Fruit fly (Drosophila melanogaster) whole organism, embryonic: ENCODE data around the gene SppL.

ENCODE experiments used
- Aef1 ChIP-seq: fragments of 200-800 bp; sonication (Bioruptor generic); IDR thresholded peaks from 3 replicates; pipeline ENCODE4 v1.3.6; 2022; ENCODE audit warnings: missing biosample characterization, missing genetic modification characterization
- CG10209 ChIP-seq: fragments of 200-800 bp; sonication (Bioruptor generic); optimal IDR thresholded peaks from 3 replicates; lab custom pipeline; 2017; ENCODE audit warnings: missing biosample characterization, mild to moderate bottlenecking, missing genetic modification characterization, missing genetic modification reagents
- CG11247 ChIP-seq: fragments of 200-800 bp; sonication (Bioruptor generic); IDR thresholded peaks from 2 replicates; pipeline ENCODE4 v1.3.6; 2022; ENCODE audit warnings: missing biosample characterization, missing genetic modification characterization
- CG11456 ChIP-seq: fragments of 200-800 bp; sonication (Bioruptor generic); IDR thresholded peaks from 3 replicates; pipeline ENCODE4 v1.3.6; 2022; ENCODE audit warnings: missing biosample characterization, missing genetic modification characterization
- CG1233 ChIP-seq: fragments of 200-800 bp; sonication (Bioruptor generic); optimal IDR thresholded peaks from 4 replicates; lab custom pipeline; 2018; ENCODE audit warnings: missing biosample characterization, mild to moderate bottlenecking, missing genetic modification characterization
- CG12942 ChIP-seq: fragments of 200-800 bp; sonication (Bioruptor generic); optimal IDR thresholded peaks from 3 replicates; lab custom pipeline; 2016; ENCODE audit warnings: missing biosample characterization, missing genetic modification characterization
- CG13287 ChIP-seq: fragments of 200-800 bp; sonication (Bioruptor generic); IDR thresholded peaks from 2 replicates; pipeline ENCODE4 v1.3.6; 2022; ENCODE audit warnings: missing biosample characterization, missing genetic modification characterization; ENCODE audit not compliant: partially characterized antibody
- CG14710 ChIP-seq: fragments of 200-800 bp; sonication (Bioruptor generic); optimal IDR thresholded peaks from 3 replicates; lab custom pipeline; 2019; ENCODE audit warnings: missing biosample characterization, mild to moderate bottlenecking, missing genetic modification characterization, moderate library complexity
- CG14860 ChIP-seq: fragments of 200-800 bp; sonication (Bioruptor generic); IDR thresholded peaks from 3 replicates; pipeline ENCODE4 v1.3.6; 2022; ENCODE audit warnings: missing biosample characterization, missing genetic modification characterization; ENCODE audit not compliant: partially characterized antibody
- CG1529 ChIP-seq: fragments of 200-800 bp; sonication (Bioruptor generic); optimal IDR thresholded peaks from 3 replicates; lab custom pipeline; 2018; ENCODE audit warnings: missing biosample characterization, missing genetic modification characterization
- CG15514 ChIP-seq: fragments of 200-800 bp; sonication (Bioruptor generic); optimal IDR thresholded peaks from 3 replicates; lab custom pipeline; 2017; ENCODE audit warnings: missing biosample characterization, missing genetic modification characterization, mild to moderate bottlenecking, moderate library complexity, missing genetic modification reagents
- CG1647 ChIP-seq: fragments of 200-800 bp; sonication (Bioruptor generic); optimal IDR thresholded peaks from 3 replicates; lab custom pipeline; 2016; ENCODE audit warnings: missing biosample characterization, missing genetic modification characterization
- CG16813 ChIP-seq: fragments of 200-800 bp; sonication (Bioruptor generic); IDR thresholded peaks from 3 replicates; pipeline ENCODE4 v1.3.6; 2022; ENCODE audit warnings: missing biosample characterization, missing genetic modification characterization; ENCODE audit not compliant: partially characterized antibody
- CG17359 ChIP-seq: fragments of 200-800 bp; sonication (Bioruptor generic); optimal IDR thresholded peaks from 3 replicates; lab custom pipeline; 2018; ENCODE audit warnings: missing biosample characterization, mild to moderate bottlenecking, missing genetic modification characterization, moderate library complexity
- CG17829 ChIP-seq: fragments of 200-800 bp; optimal IDR thresholded peaks from 2 replicates; lab custom pipeline; 2019; ENCODE audit warnings: missing biosample characterization, mild to moderate bottlenecking, missing genetic modification characterization, moderate library complexity
- CG18262 ChIP-seq: fragments of 200-800 bp; optimal IDR thresholded peaks from 3 replicates; lab custom pipeline; 2019; ENCODE audit warnings: missing biosample characterization, mild to moderate bottlenecking, missing genetic modification characterization, moderate library complexity
- CG2129 ChIP-seq: fragments of 200-800 bp; sonication (Bioruptor generic); IDR thresholded peaks from 2 replicates; pipeline ENCODE4 v1.3.6; 2022; ENCODE audit warnings: missing biosample characterization, missing genetic modification characterization; ENCODE audit not compliant: partially characterized antibody
- CG30020 ChIP-seq: fragments of 200-800 bp; optimal IDR thresholded peaks from 2 replicates; lab custom pipeline; 2019; ENCODE audit warnings: missing biosample characterization, mild to moderate bottlenecking, missing genetic modification characterization, moderate library complexity
- CG30403 ChIP-seq: fragments of 200-800 bp; sonication (Bioruptor generic); optimal IDR thresholded peaks from 3 replicates; lab custom pipeline; 2016; ENCODE audit warnings: missing biosample characterization, missing genetic modification characterization
- CG43689 ChIP-seq: fragments of 200-800 bp; sonication (Bioruptor generic); IDR thresholded peaks from 2 replicates; pipeline ENCODE4 v1.3.6; 2022; ENCODE audit warnings: missing biosample characterization, missing genetic modification characterization
- CG4707 ChIP-seq: fragments of 200-800 bp; sonication (Bioruptor generic); optimal IDR thresholded peaks from 2 replicates; lab custom pipeline; 2018; ENCODE audit warnings: missing biosample characterization, mild to moderate bottlenecking, missing genetic modification characterization, moderate library complexity
- CG8478 ChIP-seq: fragments of >200 bp; optimal IDR thresholded peaks from 2 replicates; lab custom pipeline; 2018
- CrebB ChIP-seq: fragments of 200-800 bp; sonication (Bioruptor generic); optimal IDR thresholded peaks from 3 replicates; lab custom pipeline; 2018; ENCODE audit warnings: missing biosample characterization, mild to moderate bottlenecking, missing genetic modification characterization
- Doc3 ChIP-seq: fragments of 200-800 bp; sonication (Bioruptor generic); IDR thresholded peaks from 3 replicates; pipeline ENCODE4 v1.3.6; 2022; ENCODE audit warnings: missing biosample characterization, missing genetic modification characterization; ENCODE audit not compliant: partially characterized antibody
- ERR ChIP-seq: fragments of 200-800 bp; sonication (Bioruptor generic); optimal IDR thresholded peaks from 2 replicates; lab custom pipeline; 2016; ENCODE audit warnings: missing biosample characterization, missing genetic modification characterization
- Fer3 ChIP-seq: fragments of 200-800 bp; sonication (Bioruptor generic); optimal IDR thresholded peaks from 2 replicates; lab custom pipeline; 2018; ENCODE audit warnings: missing biosample characterization, mild to moderate bottlenecking, missing genetic modification characterization, moderate library complexity
- MESR4 ChIP-seq: fragments of 200-800 bp; sonication (Bioruptor generic); optimal IDR thresholded peaks from 2 replicates; lab custom pipeline; 2018; ENCODE audit warnings: missing biosample characterization, mild to moderate bottlenecking, missing genetic modification characterization, moderate library complexity
- Myb ChIP-seq: fragments of 200-800 bp; sonication (Bioruptor generic); optimal IDR thresholded peaks from 2 replicates; lab custom pipeline; 2016; ENCODE audit warnings: missing biosample characterization, missing genetic modification characterization
- Scr ChIP-seq: fragments of 200-800 bp; sonication (Bioruptor generic); IDR thresholded peaks from 2 replicates; pipeline ENCODE4 v1.3.6; 2022; ENCODE audit warnings: missing biosample characterization, missing genetic modification characterization; ENCODE audit not compliant: partially characterized antibody
- Sry-δ ChIP-seq: fragments of 200-800 bp; sonication (Bioruptor generic); optimal IDR thresholded peaks from 2 replicates; lab custom pipeline; 2016; ENCODE audit warnings: missing biosample characterization, missing genetic modification characterization
- Stat92E ChIP-seq, 3 experiments: fragments of >200 bp in 2 of 3; fragments of 200-800 bp in 1 of 3; sonication (Bioruptor generic) in 1 of 3; optimal IDR thresholded peaks; 2 replicates each; lab custom pipeline; 2017 to 2019; ENCODE audit warnings: missing biosample characterization in 3 of 3, missing genetic modification characterization in 3 of 3, mild to moderate bottlenecking in 1 of 3, moderate library complexity in 1 of 3
- TFAM ChIP-seq: fragments of 200-800 bp; sonication (Bioruptor generic); optimal IDR thresholded peaks from 2 replicates; lab custom pipeline; 2017; ENCODE audit warnings: missing biosample characterization, missing genetic modification characterization, inconsistent platforms
- Xrp1 ChIP-seq: fragments of 200-800 bp; sonication (Bioruptor generic); IDR thresholded peaks from 2 replicates; pipeline ENCODE4 v1.3.6; 2022; ENCODE audit warnings: missing biosample characterization, missing genetic modification characterization
- YL-1 ChIP-seq: fragments of 200-800 bp; sonication (Bioruptor generic); optimal IDR thresholded peaks from 3 replicates; lab custom pipeline; 2017; ENCODE audit warnings: missing biosample characterization, mild to moderate bottlenecking, missing genetic modification characterization
- caup ChIP-seq: fragments of 200-800 bp; sonication (Bioruptor generic); optimal IDR thresholded peaks from 3 replicates; lab custom pipeline; 2017; ENCODE audit warnings: missing biosample characterization, mild to moderate bottlenecking, missing genetic modification characterization, moderate library complexity; ENCODE audit not compliant: severe bottlenecking
- dpn ChIP-seq, 2 experiments: fragments of 200-800 bp; sonication (Bioruptor generic); optimal IDR thresholded peaks; 3 replicates each; lab custom pipeline; 2016; ENCODE audit warnings: missing biosample characterization in 2 of 2, missing genetic modification characterization in 2 of 2
- hb ChIP-seq: fragments of 200-800 bp; sonication (Bioruptor generic); IDR thresholded peaks from 3 replicates; pipeline ENCODE4 v1.3.6; 2022; ENCODE audit warnings: missing biosample characterization, missing genetic modification characterization; ENCODE audit not compliant: partially characterized antibody
- hkb ChIP-seq, 2 experiments: fragments of 200-800 bp in 1 of 2; fragments of >200 bp in 1 of 2; sonication (Bioruptor generic) in 1 of 2; IDR thresholded peaks in 1 of 2; optimal IDR thresholded peaks in 1 of 2; 2 replicates each; pipeline versions ENCODE4 v1.3.6 to Lab custom; 2017 to 2022; ENCODE audit warnings: missing biosample characterization in 1 of 2, missing genetic modification characterization in 1 of 2
- insv ChIP-seq, 2 experiments: fragments of 200-800 bp; sonication (Bioruptor generic); optimal IDR thresholded peaks; 3 replicates each; lab custom pipeline; 2016 to 2018; ENCODE audit warnings: missing biosample characterization in 2 of 2, missing genetic modification characterization in 2 of 2
- maf-S ChIP-seq: fragments of 200-800 bp; sonication (Bioruptor generic); optimal IDR thresholded peaks from 2 replicates; lab custom pipeline; 2016; ENCODE audit warnings: missing biosample characterization, missing genetic modification characterization
- mld ChIP-seq: fragments of 200-800 bp; sonication (Bioruptor generic); IDR thresholded peaks from 3 replicates; pipeline ENCODE4 v1.3.6; 2022; ENCODE audit warnings: missing biosample characterization, missing genetic modification characterization; ENCODE audit not compliant: partially characterized antibody
- nom ChIP-seq: fragments of 200-800 bp; sonication (Bioruptor generic); optimal IDR thresholded peaks from 2 replicates; lab custom pipeline; 2017; ENCODE audit warnings: missing biosample characterization, missing genetic modification characterization, mild to moderate bottlenecking, moderate library complexity, missing genetic modification reagents
- odd ChIP-seq: fragments of 200-800 bp; sonication (Bioruptor generic); optimal IDR thresholded peaks from 2 replicates; lab custom pipeline; 2017; ENCODE audit warnings: missing biosample characterization, mild to moderate bottlenecking, missing genetic modification characterization
- pros ChIP-seq: fragments of 200-800 bp; sonication (Bioruptor generic); optimal IDR thresholded peaks from 3 replicates; lab custom pipeline; 2019; ENCODE audit warnings: missing biosample characterization, mild to moderate bottlenecking, missing genetic modification characterization, moderate library complexity
- pzg ChIP-seq: fragments of 200-800 bp; sonication (Bioruptor generic); optimal IDR thresholded peaks from 3 replicates; lab custom pipeline; 2018; ENCODE audit warnings: missing biosample characterization, mild to moderate bottlenecking, missing genetic modification characterization, moderate library complexity
- slbo ChIP-seq: fragments of 200-800 bp; sonication (Bioruptor generic); IDR thresholded peaks from 2 replicates; pipeline ENCODE4 v1.3.6; 2022; ENCODE audit warnings: missing biosample characterization, missing genetic modification characterization
- sr ChIP-seq: fragments of 200-800 bp; sonication (Bioruptor generic); IDR thresholded peaks from 3 replicates; pipeline ENCODE4 v1.3.6; 2022; ENCODE audit warnings: missing biosample characterization, missing genetic modification characterization

The SppL gene

DNA sequence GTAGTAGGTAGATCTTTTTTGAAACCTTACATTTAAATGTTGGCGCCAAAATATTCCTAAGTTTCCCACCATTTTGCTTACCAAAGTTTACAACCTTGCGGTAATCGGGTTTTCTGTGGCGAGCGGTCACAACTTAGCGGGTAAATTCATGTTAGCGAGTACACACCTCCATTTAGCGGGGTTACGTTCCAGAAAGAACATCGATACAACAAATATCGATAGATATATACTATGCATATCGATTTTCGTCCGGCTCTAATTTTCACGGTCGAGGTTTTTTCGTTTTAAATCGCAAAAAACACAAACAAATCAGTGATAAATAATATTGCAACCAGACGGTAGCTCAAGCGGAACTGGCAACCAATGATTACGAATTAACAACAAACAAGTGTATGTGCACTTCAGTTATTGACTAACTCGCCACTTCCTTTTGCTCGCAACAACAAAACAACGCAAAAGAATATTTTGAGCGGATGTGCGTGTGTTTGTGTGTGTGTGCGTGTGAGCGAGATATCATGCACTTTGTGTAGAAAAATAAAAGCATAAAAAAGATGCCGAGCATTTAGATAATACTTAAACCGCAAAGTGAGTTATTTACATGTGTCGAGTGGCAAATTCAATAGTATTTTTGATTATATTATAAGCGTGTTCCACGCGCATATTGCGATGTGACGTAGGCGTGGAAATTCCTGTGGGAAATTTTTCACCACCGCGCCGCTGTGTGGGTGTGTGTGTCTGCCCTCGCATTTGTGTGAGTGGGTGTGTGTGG lies 6.7 kb downstream of the SppL start, which contains the start of gene Lnk (continued):
- TF ChIP-seq maf-S (GFP tag; lab: Kevin White, UChicago) (peak; percentile 15), CG18262 (tag; lab: Kevin White, UChicago) (no peak), Sry-δ (GFP tag; lab: Kevin White, UChicago) (peak; percentile 99), CG14710 (tag; lab: Kevin White, UChicago) (peak; percentile 54), mld (GFP tag; lab: Robert Waterston, UW) (peak; percentile 86; the same call in 2 of the 3 replicates), CG4707 (GFP tag; lab: Kevin White, UChicago) (no peak), sr (GFP tag; lab: Robert Waterston, UW) (peak; percentile 95), insv (GFP tag; optimal IDR thresholded peaks at IDR 0.05; lab: Kevin White, UChicago) (peak in 1 of 2 experiments; percentile 71), CG16813 (GFP tag; lab: Robert Waterston, UW) (peak; percentile 89), CG17829 (tag; lab: Kevin White, UChicago) (peak; percentile 46), nom (GFP tag; lab: Kevin White, UChicago) (peak; percentile 76), CG15514 (GFP tag; lab: Kevin White, UChicago) (peak; percentile 76), CrebB (tag; lab: Kevin White, UChicago) (peak; percentile 32), slbo (GFP tag; lab: Robert Waterston, UW) (peak; percentile 21; the same call in 1 of the 2 replicates), dpn (GFP tag; optimal IDR thresholded peaks at IDR 0.05; lab: Kevin White, UChicago) (peak; percentile 10 to 33), ERR (peak; percentile 5), CG12942 (GFP tag; lab: Kevin White, UChicago) (no peak), Myb (GFP tag; lab: Kevin White, UChicago) (peak; percentile 47), CG11456 (GFP tag; lab: Robert Waterston, UW) (no peak), YL-1 (peak; percentile 95), CG43689 (GFP tag; lab: Robert Waterston, UW) (no peak), CG14860 (GFP tag; lab: Robert Waterston, UW) (peak; percentile 67; the same call in 2 of the 3 replicates), CG30020 (tag; lab: Kevin White, UChicago) (peak; percentile 12), CG8478 (lab: Kevin White, UChicago) (peak; percentile 48), Fer3 (peak; percentile 25), CG1529 (GFP tag; lab: Kevin White, UChicago) (peak; percentile 31), CG1233 (GFP tag; lab: Kevin White, UChicago) (no peak), hb (GFP tag; lab: Robert Waterston, UW) (peak; percentile 83), CG30403 (peak; percentile 3), Doc3 (GFP tag; lab: Robert Waterston, UW) (peak; percentile 80), Scr (GFP tag; lab: Robert Waterston, UW) (peak; percentile 89), caup (GFP tag; lab: Kevin White, UChicago) (no peak), pzg (GFP tag; lab: Kevin White, UChicago) (peak; percentile 98), CG13287 (GFP tag; lab: Robert Waterston, UW) (peak; percentile 91), CG17359 (tag; lab: Kevin White, UChicago) (peak; percentile 3), CG11247 (GFP tag; lab: Robert Waterston, UW) (no peak), Aef1 (GFP tag; lab: Robert Waterston, UW) (peak; percentile 60; the same call in 2 of the 3 replicates), TFAM (GFP tag; lab: Kevin White, UChicago) (no peak), odd (GFP tag; lab: Kevin White, UChicago) (peak; percentile 39), CG2129 (GFP tag; lab: Robert Waterston, UW) (peak; percentile 76), MESR4 (peak; percentile 95), hkb (optimal IDR thresholded peaks at IDR 0.05; lab: Kevin White, UChicago) (peak; percentile 52), hkb (GFP tag; IDR thresholded peaks at IDR 0.05; lab: Robert Waterston, UW) (no peak), pros (GFP tag; lab: Kevin White, UChicago) (peak; percentile 46), CG1647 (peak; percentile 2), Xrp1 (GFP tag; lab: Robert Waterston, UW) (no peak), CG10209 (GFP tag; lab: Kevin White, UChicago) (no peak), Stat92E (GFP tag; optimal IDR thresholded peaks at IDR 0.05; lab: Kevin White, UChicago) (peak in 1 of 3 experiments; percentile 64)
